Worm (Caenorhabditis elegans): ENCODE data around the gene gpx-3.

DNA sequence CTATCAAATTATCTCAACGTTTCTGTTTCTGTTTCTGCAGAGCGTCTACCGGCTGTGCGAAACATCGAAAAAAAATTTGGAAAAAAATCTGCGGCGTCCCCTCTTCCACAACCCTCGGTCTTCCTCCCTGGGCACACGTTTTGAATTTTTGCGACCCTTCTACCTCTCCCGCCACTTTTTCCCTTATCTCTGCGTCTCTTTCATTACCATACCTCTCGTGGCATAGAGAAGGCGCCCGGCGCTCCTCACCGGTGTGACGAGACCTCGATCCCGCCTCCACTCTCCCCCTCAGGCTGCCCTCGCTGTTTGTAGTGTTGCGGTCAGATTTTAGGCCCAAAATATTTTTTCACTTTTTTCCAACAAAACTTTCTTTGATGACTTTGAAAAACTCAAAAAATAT, 35.3 kb upstream of the gpx-3 start:
- TF ChIP-seq lir-3 (tag; optimal IDR thresholded peaks at IDR 0.05) (no peak), aha-1 (tag) (peak; percentile 95), dpl-1 (GFP tag; optimal IDR thresholded peaks at IDR 0.05) (peak; percentile 35), nhr-28 (tag; optimal IDR thresholded peaks at IDR 0.05) (peak; percentile 69), dmd-9 (GFP tag; IDR thresholded peaks at IDR 0.05) (no peak), aly-2 (tag; optimal IDR thresholded peaks at IDR 0.05) (no peak), zag-1 (tag; optimal IDR thresholded peaks at IDR 0.05) (no peak), egl-43 (GFP tag; IDR thresholded peaks at IDR 0.05) (peak; percentile 74), unc-39 (tag; optimal IDR thresholded peaks at IDR 0.05) (no peak), jun-1 (tag; optimal IDR thresholded peaks at IDR 0.05) (no peak)

Data from whole organism, L4 larva.